Worm (Caenorhabditis elegans) whole organism, young adult: ENCODE results near the gene F47B8.14.
A peak's percentile ranks its signal among the peaks of the same experiment; 100 is the strongest.

Experiments used
- B0019.2 ChIP-seq: fragments of 200-800 bp; sonication (Bioruptor generic); conservative IDR thresholded peaks from 2 replicates; pipeline ENCODE4 v1.3.6; 2022; ENCODE audit warnings: missing genetic modification reagents, missing genetic modification characterization, missing compliant biosample characterization
- B0035.1 ChIP-seq: sonication (generic microtip); optimal IDR thresholded peaks from 2 replicates; lab custom pipeline; 2016; ENCODE audit warnings: missing genetic modification characterization, mild to moderate bottlenecking, missing compliant biosample characterization, missing genotype, missing genetic modification reagents
- B0336.3 ChIP-seq: fragments of 200-800 bp; sonication (Bioruptor generic); IDR thresholded peaks from 2 replicates; pipeline ENCODE4 v1.3.6; 2022; ENCODE audit warnings: missing genetic modification characterization, missing compliant biosample characterization
- C17E4.6 ChIP-seq: fragments of 200-800 bp; sonication (Bioruptor generic); IDR thresholded peaks from 2 replicates; pipeline ENCODE4 v1.3.6; 2022; ENCODE audit warnings: missing genetic modification reagents, missing genetic modification characterization, missing compliant biosample characterization
- F22D6.2 ChIP-seq: sonication (generic microtip); optimal IDR thresholded peaks from 2 replicates; lab custom pipeline; 2016; ENCODE audit warnings: mild to moderate bottlenecking, missing genetic modification characterization, missing compliant biosample characterization
- F33H1.4 ChIP-seq: fragments of 200-800 bp; sonication (Bioruptor generic); IDR thresholded peaks from 2 replicates; pipeline ENCODE4 v1.3.6; 2022; ENCODE audit warnings: missing genetic modification reagents, missing genetic modification characterization, missing compliant biosample characterization
- Y53F4B.3 ChIP-seq: fragments of 200-800 bp; sonication (Bioruptor generic); IDR thresholded peaks from 2 replicates; pipeline ENCODE4 v1.3.6; 2022; ENCODE audit warnings: missing genetic modification reagents, missing genetic modification characterization, missing compliant biosample characterization
- ama-1 ChIP-seq, 3 experiments: fragments of 150-350 bp in 1 of 3; sonication (generic microtip) in 2 of 3; optimal IDR thresholded peaks; 2 replicates each; lab custom pipeline; 2014 to 2018; ENCODE audit warnings: missing biosample characterization in 2 of 3, missing genetic modification characterization in 2 of 3, missing genetic modification reagents in 2 of 3
- athp-1 ChIP-seq: sonication (generic microtip); optimal IDR thresholded peaks from 2 replicates; lab custom pipeline; 2017; ENCODE audit warnings: mild to moderate bottlenecking, missing genetic modification characterization, missing compliant biosample characterization
- attf-3 ChIP-seq: fragments of 200-800 bp; sonication (Bioruptor generic); conservative IDR thresholded peaks from 2 replicates; pipeline ENCODE4 v1.3.6; 2022; ENCODE audit warnings: missing genetic modification reagents, missing genetic modification characterization, missing compliant biosample characterization
- bed-2 ChIP-seq: fragments of 200-800 bp; sonication (Bioruptor generic); IDR thresholded peaks from 2 replicates; pipeline ENCODE4 v1.3.6; 2022; ENCODE audit warnings: missing genetic modification reagents, missing genetic modification characterization, missing compliant biosample characterization
- cebp-1 ChIP-seq, 2 experiments: fragments of 200-800 bp in 1 of 2; sonication (Bioruptor generic) in 1 of 2; sonication (generic microtip) in 1 of 2; IDR thresholded peaks in 1 of 2; optimal IDR thresholded peaks in 1 of 2; 2 replicates each; pipeline versions ENCODE4 v1.3.6 to Lab custom; 2017 to 2022; ENCODE audit warnings: missing compliant biosample characterization in 2 of 2, missing genetic modification characterization in 2 of 2, mild to moderate bottlenecking in 1 of 2, missing genetic modification reagents in 1 of 2, moderate library complexity in 1 of 2
- ceh-91 ChIP-seq: fragments of 200-800 bp; sonication (Bioruptor generic); IDR thresholded peaks from 2 replicates; pipeline ENCODE4 v1.3.6; 2022; ENCODE audit warnings: missing genetic modification reagents, missing genetic modification characterization, missing compliant biosample characterization
- dpl-1 ChIP-seq: fragments of 150-350 bp; optimal IDR thresholded peaks from 2 replicates; lab custom pipeline; 2014; ENCODE audit warnings: missing biosample characterization, missing genetic modification reagents, missing genetic modification characterization
- egl-18 ChIP-seq: fragments of 200-800 bp; sonication (Bioruptor generic); IDR thresholded peaks from 2 replicates; pipeline ENCODE4 v1.3.6; 2022; ENCODE audit warnings: missing genetic modification reagents, missing genetic modification characterization, missing compliant biosample characterization
- egl-44 ChIP-seq: fragments of 200-800 bp; sonication (Bioruptor generic); IDR thresholded peaks from 2 replicates; pipeline ENCODE4 v1.3.6; 2022; ENCODE audit warnings: missing genetic modification reagents, missing genetic modification characterization, missing compliant biosample characterization
- ekl-4 ChIP-seq: fragments of 200-800 bp; sonication (Bioruptor generic); IDR thresholded peaks from 2 replicates; pipeline ENCODE4 v1.3.6; 2022; ENCODE audit warnings: missing genetic modification reagents, missing genetic modification characterization, missing compliant biosample characterization
- gei-17 ChIP-seq: fragments of 200-800 bp; sonication (Bioruptor generic); optimal IDR thresholded peaks from 2 replicates; lab custom pipeline; 2018; ENCODE audit warnings: mild to moderate bottlenecking, missing genetic modification characterization, missing compliant biosample characterization
- hlh-12 ChIP-seq: sonication (generic microtip); optimal IDR thresholded peaks from 2 replicates; lab custom pipeline; 2016; ENCODE audit warnings: missing genetic modification characterization, missing compliant biosample characterization
- hlh-26 ChIP-seq: fragments of 200-800 bp; sonication (Bioruptor generic); conservative IDR thresholded peaks from 2 replicates; pipeline ENCODE4 v1.3.6; 2022; ENCODE audit warnings: missing genetic modification reagents, missing genetic modification characterization, missing compliant biosample characterization
- hmg-1.2 ChIP-seq: fragments of 200-800 bp; sonication (Bioruptor generic); IDR thresholded peaks from 2 replicates; pipeline ENCODE4 v1.3.6; 2022; ENCODE audit warnings: missing genetic modification reagents, missing genetic modification characterization, missing compliant biosample characterization
- lin-40 ChIP-seq: sonication (generic microtip); optimal IDR thresholded peaks from 2 replicates; lab custom pipeline; 2016; ENCODE audit warnings: missing genetic modification characterization, mild to moderate bottlenecking, missing compliant biosample characterization, missing genotype, missing genetic modification reagents
- lin-54 ChIP-seq: fragments of 200-800 bp; sonication (Bioruptor generic); optimal IDR thresholded peaks from 2 replicates; lab custom pipeline; 2018; ENCODE audit warnings: mild to moderate bottlenecking, missing genetic modification characterization, missing compliant biosample characterization
- lsy-27 ChIP-seq: sonication (generic microtip); optimal IDR thresholded peaks from 2 replicates; lab custom pipeline; 2017; ENCODE audit warnings: missing genetic modification characterization, mild to moderate bottlenecking, missing compliant biosample characterization, antibody characterized with exemption, missing genotype, borderline replicate concordance; ENCODE audit not compliant: insufficient read depth
- madf-3 ChIP-seq: fragments of 200-800 bp; sonication (Bioruptor generic); IDR thresholded peaks from 2 replicates; pipeline ENCODE4 v1.3.6; 2022; ENCODE audit warnings: missing genetic modification reagents, missing genetic modification characterization, missing compliant biosample characterization
- madf-8 ChIP-seq: fragments of 200-800 bp; sonication (Bioruptor generic); conservative IDR thresholded peaks from 2 replicates; pipeline ENCODE4 v1.3.6; 2022; ENCODE audit warnings: missing genetic modification reagents, missing genetic modification characterization, missing compliant biosample characterization
- nfya-1 ChIP-seq: sonication (generic microtip); optimal IDR thresholded peaks from 2 replicates; lab custom pipeline; 2017; ENCODE audit warnings: antibody characterized with exemption, missing compliant biosample characterization, missing genetic modification characterization, borderline replicate concordance; ENCODE audit not compliant: insufficient read depth
- nhr-179 ChIP-seq: sonication (generic microtip); optimal IDR thresholded peaks from 2 replicates; lab custom pipeline; 2016; ENCODE audit warnings: mild to moderate bottlenecking, missing genetic modification characterization, missing compliant biosample characterization
- rcor-1 ChIP-seq: fragments of 200-800 bp; sonication (Bioruptor generic); IDR thresholded peaks from 2 replicates; pipeline ENCODE4 v1.3.6; 2022; ENCODE audit warnings: missing genetic modification reagents, missing genetic modification characterization, missing compliant biosample characterization
- rec-8 ChIP-seq, 2 experiments: sonication (generic microtip); optimal IDR thresholded peaks; 2 replicates each; lab custom pipeline; 2016; ENCODE audit warnings: mild to moderate bottlenecking in 2 of 2, missing genetic modification characterization in 2 of 2, missing genetic modification reagents in 2 of 2, missing genotype in 2 of 2, missing biosample characterization in 1 of 2, missing compliant biosample characterization in 1 of 2, moderate library complexity in 1 of 2
- sdz-38 ChIP-seq: sonication (generic microtip); optimal IDR thresholded peaks from 2 replicates; lab custom pipeline; 2016; ENCODE audit warnings: missing genotype, missing genetic modification characterization, missing compliant biosample characterization
- sea-2 ChIP-seq: fragments of 200-800 bp; sonication (Bioruptor generic); IDR thresholded peaks from 2 replicates; pipeline ENCODE4 v1.3.6; 2022; ENCODE audit warnings: missing genetic modification characterization, missing compliant biosample characterization
- snpc-1.1 ChIP-seq: sonication (generic microtip); optimal IDR thresholded peaks from 2 replicates; lab custom pipeline; 2017; ENCODE audit warnings: missing genetic modification characterization, mild to moderate bottlenecking, missing compliant biosample characterization, antibody characterized with exemption, moderate library complexity, missing genotype, missing genetic modification reagents; ENCODE audit not compliant: insufficient read depth
- snpc-4 ChIP-seq, 5 experiments: fragments of 150-350 bp in 1 of 5; sonication (generic microtip) in 4 of 5; optimal IDR thresholded peaks; 2 replicates each; lab custom pipeline; 2014 to 2018; ENCODE audit warnings: missing genetic modification characterization in 5 of 5, missing biosample characterization in 3 of 5, antibody characterized with exemption in 2 of 5, mild to moderate bottlenecking in 2 of 5, missing compliant biosample characterization in 2 of 5, missing genotype in 2 of 5, moderate library complexity in 2 of 5, missing genetic modification reagents in 1 of 5
- somi-1 ChIP-seq: fragments of 200-800 bp; sonication (Bioruptor generic); optimal IDR thresholded peaks from 2 replicates; lab custom pipeline; 2018; ENCODE audit warnings: mild to moderate bottlenecking, missing genetic modification characterization, missing compliant biosample characterization
- tbp1 ChIP-seq: fragments of 200-800 bp; sonication (Bioruptor generic); optimal IDR thresholded peaks from 2 replicates; lab custom pipeline; 2018; ENCODE audit warnings: mild to moderate bottlenecking, missing genetic modification characterization, missing compliant biosample characterization
- xnd-1 ChIP-seq: sonication (generic microtip); optimal IDR thresholded peaks from 2 replicates; lab custom pipeline; 2016; ENCODE audit warnings: missing genotype, missing genetic modification reagents, missing genetic modification characterization, missing compliant biosample characterization
- zim-3 ChIP-seq: sonication (generic microtip); optimal IDR thresholded peaks from 2 replicates; lab custom pipeline; 2017; ENCODE audit warnings: mild to moderate bottlenecking, missing genetic modification characterization, moderate library complexity, missing compliant biosample characterization
- ztf-18 ChIP-seq: sonication (generic microtip); optimal IDR thresholded peaks from 2 replicates; lab custom pipeline; 2016; ENCODE audit warnings: missing genotype, mild to moderate bottlenecking, missing genetic modification characterization, missing compliant biosample characterization
- ztf-3 ChIP-seq: fragments of 200-800 bp; sonication (Bioruptor generic); optimal IDR thresholded peaks from 2 replicates; lab custom pipeline; 2018; ENCODE audit warnings: mild to moderate bottlenecking, missing genetic modification characterization, missing compliant biosample characterization
- ztf-6 ChIP-seq: fragments of 200-800 bp; sonication (Bioruptor generic); IDR thresholded peaks from 2 replicates; pipeline ENCODE4 v1.3.6; 2022; ENCODE audit warnings: missing genetic modification reagents, missing genetic modification characterization, missing compliant biosample characterization

Gene F47B8.14

ce11 chrV:14354258-14354877 is 34.0 kb downstream of the F47B8.14 start, which contains the start of gene Y49A3A.3 (continued):
- TF ChIP-seq hlh-26 (GFP tag; lab: Robert Waterston, UW) (no peak), lin-54 (GFP tag; lab: Kevin White, UChicago) (peak; percentile 43), dpl-1 (GFP tag; lab: Kevin White, UChicago) (no peak), ama-1 (optimal IDR thresholded peaks at IDR 0.05; lab: Kevin White, UChicago) (peak; percentile 76), ama-1 (GFP tag; optimal IDR thresholded peaks at IDR 0.05; lab: Kevin White, UChicago) (peak in 1 of 2 experiments; percentile 80), zim-3 (tag; lab: Kevin White, UChicago) (peak; percentile 73), sea-2 (no peak), lsy-27 (no peak), egl-44 (GFP tag; lab: Robert Waterston, UW) (no peak), sdz-38 (tag; lab: Kevin White, UChicago) (no peak), nhr-179 (tag; lab: Kevin White, UChicago) (no peak), ztf-3 (GFP tag; lab: Kevin White, UChicago) (peak; percentile 72), B0035.1 (peak; percentile 65), F33H1.4 (GFP tag; lab: Robert Waterston, UW) (no peak), rec-8 (tag; optimal IDR thresholded peaks at IDR 0.05; lab: Kevin White, UChicago) (no peak), rcor-1 (no peak), B0019.2 (GFP tag; lab: Robert Waterston, UW) (no peak)

DNA sequence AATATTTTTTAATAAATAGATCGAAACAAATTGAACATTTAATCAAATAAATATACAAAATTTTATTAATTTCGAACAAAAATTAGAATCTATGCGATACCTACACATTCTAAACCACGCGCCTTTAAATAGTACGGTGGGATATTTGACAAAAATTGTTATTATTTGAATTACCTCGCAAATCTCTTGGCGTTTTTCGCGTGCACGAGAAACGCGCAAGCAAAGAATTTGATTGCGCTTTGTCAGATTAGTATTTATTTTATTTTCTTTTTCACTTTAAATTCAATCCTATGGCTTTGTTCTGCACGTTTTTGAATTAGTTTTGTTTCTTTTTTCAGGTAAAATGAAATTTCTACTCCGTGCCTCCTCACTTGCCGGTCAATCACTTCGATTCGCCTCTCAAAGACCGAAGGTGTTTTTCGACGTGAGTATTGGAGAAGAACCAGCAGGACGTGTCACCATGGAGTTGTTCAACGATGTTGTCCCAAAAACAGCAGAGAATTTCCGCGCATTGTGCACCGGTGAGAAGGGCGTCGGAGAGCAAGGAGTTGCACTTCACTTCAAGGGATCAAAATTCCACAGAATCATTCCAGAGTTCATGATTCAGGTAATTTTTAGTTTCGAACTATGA is 35.5 kb downstream of the F47B8.14 start, which contains the start of gene cyn-1:
Gene cyn-1 (plus strand): TSS at position 339 of the 631 bp plus-strand sequence.
- TF ChIP-seq gei-17 (GFP tag; lab: Kevin White, UChicago) (no peak), attf-3 (GFP tag; lab: Robert Waterston, UW) (peak; percentile 58; the same call in 1 of the 2 replicates), xnd-1 (tag; lab: Kevin White, UChicago) (peak; percentile 45), F22D6.2 (tag; lab: Kevin White, UChicago) (peak; percentile 15), ztf-18 (tag; lab: Kevin White, UChicago) (peak; percentile 96), lin-54 (GFP tag; lab: Kevin White, UChicago) (peak; percentile 96), B0336.3 (peak; percentile 82), ceh-91 (GFP tag; lab: Robert Waterston, UW) (0 out of 2 replicates have a peak, but pooled peaks have one; percentile 11), ztf-6 (GFP tag; lab: Robert Waterston, UW) (no peak), athp-1 (tag; lab: Kevin White, UChicago) (no peak), ekl-4 (GFP tag; lab: Robert Waterston, UW) (peak; percentile 44; the same call in 1 of the 2 replicates), Y53F4B.3 (GFP tag; lab: Robert Waterston, UW) (no peak), egl-18 (GFP tag; lab: Robert Waterston, UW) (no peak), zim-3 (tag; lab: Kevin White, UChicago) (no peak), madf-3 (no peak), snpc-1.1 (tag; lab: Kevin White, UChicago) (peak; percentile 43), rcor-1 (peak; percentile 53), cebp-1 (GFP tag; IDR thresholded peaks at IDR 0.05; lab: Robert Waterston, UW) (no peak), cebp-1 (tag; optimal IDR thresholded peaks at IDR 0.05; lab: Kevin White, UChicago) (peak; percentile 72), hmg-1.2 (GFP tag; lab: Robert Waterston, UW) (peak; percentile 53), hlh-12 (tag; lab: Kevin White, UChicago) (no peak), bed-2 (GFP tag; lab: Robert Waterston, UW) (no peak), C17E4.6 (GFP tag; lab: Robert Waterston, UW) (no peak), snpc-4 (GFP tag; optimal IDR thresholded peaks at IDR 0.05; lab: Kevin White, UChicago) (no peak), snpc-4 (tag; optimal IDR thresholded peaks at IDR 0.05; lab: Kevin White, UChicago) (peak; percentile 42 to 75 (median 59)), tbp1 (peak; percentile 66), nfya-1 (tag; lab: Kevin White, UChicago) (no peak), madf-8 (GFP tag; lab: Robert Waterston, UW) (peak; percentile 34; the same call in 1 of the 2 replicates), dpl-1 (GFP tag; lab: Kevin White, UChicago) (peak; percentile 75), ama-1 (optimal IDR thresholded peaks at IDR 0.05; lab: Kevin White, UChicago) (peak; percentile 20), ama-1 (GFP tag; optimal IDR thresholded peaks at IDR 0.05; lab: Kevin White, UChicago) (no peak), somi-1 (GFP tag; lab: Kevin White, UChicago) (no peak), lin-40 (tag; lab: Kevin White, UChicago) (peak; percentile 81), B0035.1 (peak; percentile 12)
